Fruit fly (Drosophila melanogaster) whole organism, prepupa: ENCODE results near the gene ProRS-m.

Experiments used
- Blimp-1 ChIP-seq: fragments of 200-800 bp; sonication (Bioruptor generic); optimal IDR thresholded peaks from 3 replicates; lab custom pipeline; 2017; ENCODE audit warnings: missing biosample characterization, missing genetic modification characterization, mild to moderate bottlenecking, moderate library complexity, missing genetic modification reagents
- CG10631 ChIP-seq: fragments of 200-800 bp; sonication (Bioruptor generic); optimal IDR thresholded peaks from 2 replicates; lab custom pipeline; 2016; ENCODE audit warnings: missing biosample characterization, missing genetic modification characterization
- CG10669 ChIP-seq: fragments of 200-800 bp; sonication (Bioruptor generic); optimal IDR thresholded peaks from 3 replicates; lab custom pipeline; 2018; ENCODE audit warnings: missing biosample characterization, mild to moderate bottlenecking, missing genetic modification characterization, moderate library complexity
- CG11294 ChIP-seq: fragments of 200-800 bp; sonication (Bioruptor generic); IDR thresholded peaks from 2 replicates; pipeline ENCODE4 v1.3.6; 2022; ENCODE audit warnings: missing biosample characterization, missing genetic modification characterization
- CG11762 ChIP-seq: fragments of 200-800 bp; sonication (Bioruptor generic); optimal IDR thresholded peaks from 3 replicates; lab custom pipeline; 2016; ENCODE audit warnings: missing biosample characterization, missing genetic modification characterization; ENCODE audit not compliant: insufficient read depth
- CG15336 ChIP-seq: fragments of 200-800 bp; sonication (Bioruptor generic); IDR thresholded peaks from 2 replicates; pipeline ENCODE4 v1.3.6; 2022; ENCODE audit warnings: missing biosample characterization, missing genetic modification characterization
- CG1621 ChIP-seq: fragments of 200-800 bp; sonication (Bioruptor generic); optimal IDR thresholded peaks from 3 replicates; lab custom pipeline; 2018; ENCODE audit warnings: missing biosample characterization, mild to moderate bottlenecking, missing genetic modification characterization
- CG16779 ChIP-seq: fragments of 200-800 bp; sonication (Bioruptor generic); optimal IDR thresholded peaks from 3 replicates; lab custom pipeline; 2017; ENCODE audit warnings: missing biosample characterization, mild to moderate bottlenecking, missing genetic modification characterization
- CG3032 ChIP-seq: fragments of 200-800 bp; optimal IDR thresholded peaks from 2 replicates; lab custom pipeline; 2019; ENCODE audit warnings: missing biosample characterization, mild to moderate bottlenecking, missing genetic modification characterization, moderate library complexity
- CG31627 ChIP-seq: fragments of 200-800 bp; sonication (Bioruptor generic); optimal IDR thresholded peaks from 3 replicates; lab custom pipeline; 2016; ENCODE audit warnings: missing biosample characterization, missing genetic modification characterization
- CG32006 ChIP-seq: fragments of 200-800 bp; sonication (Bioruptor generic); optimal IDR thresholded peaks from 3 replicates; lab custom pipeline; 2017; ENCODE audit warnings: missing biosample characterization, mild to moderate bottlenecking, missing genetic modification characterization
- CG34406 ChIP-seq: fragments of 200-800 bp; sonication (Bioruptor generic); optimal IDR thresholded peaks from 3 replicates; lab custom pipeline; 2016; ENCODE audit warnings: missing biosample characterization, missing genetic modification characterization
- CG3919 ChIP-seq: fragments of 200-800 bp; sonication (Bioruptor generic); optimal IDR thresholded peaks from 3 replicates; lab custom pipeline; 2016; ENCODE audit warnings: missing biosample characterization, missing genetic modification characterization
- CG4318 ChIP-seq: fragments of 200-800 bp; sonication (Bioruptor generic); optimal IDR thresholded peaks from 3 replicates; lab custom pipeline; 2017; ENCODE audit warnings: missing biosample characterization, mild to moderate bottlenecking, missing genetic modification characterization
- CG6163 ChIP-seq: fragments of 200-800 bp; sonication (Bioruptor generic); IDR thresholded peaks from 3 replicates; pipeline ENCODE4 v1.3.6; 2022; ENCODE audit warnings: missing biosample characterization, missing genetic modification characterization
- CG6276 ChIP-seq: fragments of 200-800 bp; sonication (Bioruptor generic); optimal IDR thresholded peaks from 2 replicates; lab custom pipeline; 2017; ENCODE audit warnings: missing biosample characterization, mild to moderate bottlenecking, missing genetic modification characterization
- CG6792 ChIP-seq: fragments of 200-800 bp; sonication (Bioruptor generic); optimal IDR thresholded peaks from 3 replicates; lab custom pipeline; 2016; ENCODE audit warnings: missing biosample characterization, missing genetic modification characterization
- CG6808 ChIP-seq: fragments of 200-800 bp; sonication (Bioruptor generic); optimal IDR thresholded peaks from 3 replicates; lab custom pipeline; 2017; ENCODE audit warnings: missing biosample characterization, missing genetic modification characterization, mild to moderate bottlenecking, moderate library complexity, missing genetic modification reagents
- CG6854 ChIP-seq: fragments of 200-800 bp; sonication (Bioruptor generic); optimal IDR thresholded peaks from 2 replicates; lab custom pipeline; 2017; ENCODE audit warnings: missing biosample characterization, mild to moderate bottlenecking, missing genetic modification characterization
- CG8119 ChIP-seq: fragments of 200-800 bp; sonication (Bioruptor generic); IDR thresholded peaks from 3 replicates; pipeline ENCODE4 v1.3.6; 2022; ENCODE audit warnings: missing biosample characterization, missing genetic modification characterization
- CG8319 ChIP-seq: fragments of 200-800 bp; sonication (Bioruptor generic); optimal IDR thresholded peaks from 3 replicates; lab custom pipeline; 2016; ENCODE audit warnings: missing biosample characterization, missing genetic modification characterization
- CG8632 ChIP-seq: fragments of 200-800 bp; sonication (Bioruptor generic); optimal IDR thresholded peaks from 3 replicates; lab custom pipeline; 2016; ENCODE audit warnings: missing biosample characterization, missing genetic modification characterization
- Eip75B ChIP-seq: fragments of 200-800 bp; sonication (Bioruptor generic); optimal IDR thresholded peaks from 3 replicates; lab custom pipeline; 2016; ENCODE audit warnings: missing biosample characterization, missing genetic modification characterization
- Eip78C ChIP-seq: fragments of 200-800 bp; sonication (Bioruptor generic); peaks from one replicate; lab custom pipeline; 2016; ENCODE audit warnings: missing biosample characterization, missing genetic modification characterization
- Eip93F ChIP-seq: fragments of 200-800 bp; sonication (Bioruptor generic); optimal IDR thresholded peaks from 2 replicates; lab custom pipeline; 2016; ENCODE audit warnings: missing biosample characterization, mild to moderate bottlenecking, missing genetic modification characterization
- Ets96B ChIP-seq: fragments of 200-800 bp; optimal IDR thresholded peaks from 2 replicates; lab custom pipeline; 2019; ENCODE audit warnings: missing biosample characterization, mild to moderate bottlenecking, missing genetic modification characterization, moderate library complexity
- Gug ChIP-seq: fragments of 200-800 bp; sonication (Bioruptor generic); IDR thresholded peaks from 2 replicates; pipeline ENCODE4 v1.3.6; 2022; ENCODE audit warnings: missing biosample characterization, missing genetic modification characterization
- Hr38 ChIP-seq: sonication (Bioruptor generic); optimal IDR thresholded peaks from 2 replicates; lab custom pipeline; 2016; ENCODE audit warnings: missing biosample characterization, missing genetic modification characterization
- Hr39 ChIP-seq: fragments of 200-800 bp; sonication (Bioruptor generic); optimal IDR thresholded peaks from 2 replicates; lab custom pipeline; 2016; ENCODE audit warnings: missing biosample characterization, missing genetic modification characterization
- Hr4 ChIP-seq: fragments of 200-800 bp; sonication (Bioruptor generic); optimal IDR thresholded peaks from 3 replicates; lab custom pipeline; 2016; ENCODE audit warnings: missing biosample characterization, missing genetic modification characterization
- Lpt ChIP-seq: fragments of 200-800 bp; sonication (Bioruptor generic); optimal IDR thresholded peaks from 3 replicates; lab custom pipeline; 2016; ENCODE audit warnings: missing biosample characterization, missing genetic modification characterization
- Met ChIP-seq: fragments of 200-800 bp; sonication (Bioruptor generic); optimal IDR thresholded peaks from 3 replicates; lab custom pipeline; 2016; ENCODE audit warnings: missing biosample characterization, missing genetic modification characterization
- OdsH ChIP-seq: fragments of 200-800 bp; sonication (Bioruptor generic); optimal IDR thresholded peaks from 3 replicates; lab custom pipeline; 2016; ENCODE audit warnings: missing biosample characterization, missing genetic modification characterization
- Smox ChIP-seq: fragments of 200-800 bp; sonication (Bioruptor generic); optimal IDR thresholded peaks from 3 replicates; lab custom pipeline; 2016; ENCODE audit warnings: missing biosample characterization, missing genetic modification characterization
- Sox102F ChIP-seq: fragments of 200-800 bp; sonication (Bioruptor generic); optimal IDR thresholded peaks from 2 replicates; lab custom pipeline; 2016; ENCODE audit warnings: missing biosample characterization, mild to moderate bottlenecking, missing genetic modification characterization
- Sox14 ChIP-seq: fragments of 200-800 bp; sonication (Bioruptor generic); optimal IDR thresholded peaks from 3 replicates; lab custom pipeline; 2016; ENCODE audit warnings: missing biosample characterization, missing genetic modification characterization
- Sox15 ChIP-seq: fragments of 200-800 bp; sonication (Bioruptor generic); optimal IDR thresholded peaks from 3 replicates; lab custom pipeline; 2016; ENCODE audit warnings: missing biosample characterization, missing genetic modification characterization
- achi ChIP-seq: fragments of 200-800 bp; sonication (Bioruptor generic); optimal IDR thresholded peaks from 3 replicates; lab custom pipeline; 2016; ENCODE audit warnings: missing biosample characterization, missing genetic modification characterization
- cyc ChIP-seq: fragments of 200-800 bp; sonication (Bioruptor generic); optimal IDR thresholded peaks from 3 replicates; lab custom pipeline; 2016; ENCODE audit warnings: missing biosample characterization, missing genetic modification characterization
- dac ChIP-seq: fragments of 200-800 bp; sonication (Bioruptor generic); optimal IDR thresholded peaks from 2 replicates; lab custom pipeline; 2017; ENCODE audit warnings: missing biosample characterization, mild to moderate bottlenecking, missing genetic modification characterization
- dsx ChIP-seq: fragments of 200-800 bp; optimal IDR thresholded peaks from 3 replicates; lab custom pipeline; 2019; ENCODE audit warnings: missing biosample characterization, mild to moderate bottlenecking, missing genetic modification characterization, moderate library complexity; ENCODE audit not compliant: poor library complexity, severe bottlenecking
- esn ChIP-seq: fragments of 200-800 bp; sonication (Bioruptor generic); optimal IDR thresholded peaks from 2 replicates; lab custom pipeline; 2016; ENCODE audit warnings: missing biosample characterization, mild to moderate bottlenecking, missing genetic modification characterization, moderate library complexity
- fd59A ChIP-seq: fragments of 200-800 bp; sonication (Bioruptor generic); optimal IDR thresholded peaks from 2 replicates; lab custom pipeline; 2017; ENCODE audit warnings: missing biosample characterization, mild to moderate bottlenecking, missing genetic modification characterization, missing genetic modification reagents
- fd85E ChIP-seq: fragments of 200-800 bp; sonication (Bioruptor generic); optimal IDR thresholded peaks from 3 replicates; lab custom pipeline; 2016; ENCODE audit warnings: missing biosample characterization, missing genetic modification characterization
- fkh ChIP-seq: fragments of 200-800 bp; sonication (Bioruptor generic); optimal IDR thresholded peaks from 3 replicates; lab custom pipeline; 2017; ENCODE audit warnings: missing biosample characterization, mild to moderate bottlenecking, missing genetic modification characterization, moderate library complexity
- lz ChIP-seq: fragments of 200-800 bp; sonication (Bioruptor generic); optimal IDR thresholded peaks from 3 replicates; lab custom pipeline; 2016; ENCODE audit warnings: missing biosample characterization, missing genetic modification characterization
- net ChIP-seq: fragments of 200-800 bp; sonication (Bioruptor generic); optimal IDR thresholded peaks from 3 replicates; lab custom pipeline; 2016; ENCODE audit warnings: missing biosample characterization, missing genetic modification characterization
- pdm3 ChIP-seq: fragments of 200-800 bp; sonication (Bioruptor generic); optimal IDR thresholded peaks from 3 replicates; lab custom pipeline; 2016; ENCODE audit warnings: missing biosample characterization, missing genetic modification characterization
- salr ChIP-seq, 2 experiments: fragments of 200-800 bp; sonication (Bioruptor generic); optimal IDR thresholded peaks; 3 replicates each; lab custom pipeline; 2016 to 2018; ENCODE audit warnings: missing biosample characterization in 2 of 2, missing genetic modification characterization in 2 of 2, mild to moderate bottlenecking in 1 of 2
- spab ChIP-seq: fragments of 200-800 bp; sonication (Bioruptor generic); optimal IDR thresholded peaks from 2 replicates; lab custom pipeline; 2017; ENCODE audit warnings: missing biosample characterization, mild to moderate bottlenecking, missing genetic modification characterization, missing genetic modification reagents
- svp ChIP-seq: fragments of 200-800 bp; sonication (Bioruptor generic); peaks from one replicate; lab custom pipeline; 2016; ENCODE audit warnings: missing biosample characterization, missing genetic modification characterization
- topi ChIP-seq: fragments of 200-800 bp; sonication (Bioruptor generic); optimal IDR thresholded peaks from 3 replicates; lab custom pipeline; 2016; ENCODE audit warnings: missing biosample characterization, missing genetic modification characterization
- vri ChIP-seq: fragments of 200-800 bp; sonication (Bioruptor generic); optimal IDR thresholded peaks from 3 replicates; lab custom pipeline; 2016; ENCODE audit warnings: missing biosample characterization, mild to moderate bottlenecking, missing genetic modification characterization

Gene ProRS-m

dm6 chr3L:2651800-2652199 is at the start of gene ProRS-m, which contains the start of the genes CG42304 and Snup:
Gene ProRS-m, minus strand, starts transcription at chr3L:2651850.
Gene CG42304, plus strand, starts transcription at chr3L:2652088.
Gene Snup, plus strand, starts transcription at chr3L:2652088.
- TF ChIP-seq salr (GFP tag; optimal IDR thresholded peaks at IDR 0.05; lab: Kevin White, UChicago) (no peak), CG8632 (GFP tag; lab: Kevin White, UChicago) (peak; percentile 39), CG8119 (GFP tag; lab: Robert Waterston, UW) (peak; percentile 43; the same call in 1 of the 3 replicates), cyc (no peak), Smox (GFP tag; lab: Kevin White, UChicago) (no peak), CG32006 (GFP tag; lab: Kevin White, UChicago) (no peak), Lpt (GFP tag; lab: Kevin White, UChicago) (no peak), CG8319 (GFP tag; lab: Kevin White, UChicago) (no peak), svp (GFP tag; lab: Kevin White, UChicago) (no peak), lz (GFP tag; lab: Kevin White, UChicago) (no peak), CG6163 (GFP tag; lab: Robert Waterston, UW) (peak; percentile 40; the same call in 1 of the 3 replicates), topi (no peak), Eip93F (GFP tag; lab: Kevin White, UChicago) (no peak), esn (GFP tag; lab: Kevin White, UChicago) (no peak), CG6792 (GFP tag; lab: Kevin White, UChicago) (no peak), Sox102F (GFP tag; lab: Kevin White, UChicago) (no peak), Gug (GFP tag; lab: Robert Waterston, UW) (peak; percentile 66), CG3032 (tag; lab: Kevin White, UChicago) (no peak), Sox14 (GFP tag; lab: Kevin White, UChicago) (no peak), CG6808 (GFP tag; lab: Kevin White, UChicago) (no peak), fkh (GFP tag; lab: Kevin White, UChicago) (no peak), vri (GFP tag; lab: Kevin White, UChicago) (no peak), CG1621 (tag; lab: Kevin White, UChicago) (no peak), fd85E (GFP tag; lab: Kevin White, UChicago) (no peak), CG11762 (no peak), CG3919 (no peak), Ets96B (tag; lab: Kevin White, UChicago) (no peak), Eip75B (no peak), spab (GFP tag; lab: Kevin White, UChicago) (no peak), Blimp-1 (GFP tag; lab: Kevin White, UChicago) (no peak), Hr39 (GFP tag; lab: Kevin White, UChicago) (no peak), CG15336 (GFP tag; lab: Robert Waterston, UW) (peak; percentile 58), achi (peak; percentile 45), net (no peak), dsx (GFP tag; lab: Kevin White, UChicago) (no peak), CG31627 (no peak), Hr38 (GFP tag; lab: Kevin White, UChicago) (no peak), OdsH (GFP tag; lab: Kevin White, UChicago) (no peak), Hr4 (GFP tag; lab: Kevin White, UChicago) (no peak), dac (GFP tag; lab: Kevin White, UChicago) (no peak), CG11294 (GFP tag; lab: Robert Waterston, UW) (peak; percentile 39; the same call in 1 of the 2 replicates), CG34406 (GFP tag; lab: Kevin White, UChicago) (peak; percentile 47), CG6854 (GFP tag; lab: Kevin White, UChicago) (no peak), CG10669 (no peak), Eip78C (GFP tag; lab: Kevin White, UChicago) (no peak), Met (GFP tag; lab: Kevin White, UChicago) (no peak), fd59A (GFP tag; lab: Kevin White, UChicago) (no peak), CG16779 (tag; lab: Kevin White, UChicago) (no peak), pdm3 (GFP tag; lab: Kevin White, UChicago) (no peak), CG4318 (GFP tag; lab: Kevin White, UChicago) (peak; percentile 3), Sox15 (no peak), CG6276 (GFP tag; lab: Kevin White, UChicago) (no peak), CG10631 (GFP tag; lab: Kevin White, UChicago) (peak; percentile 49)
